Worm (Caenorhabditis elegans) whole organism, late embryonic: ENCODE measurements around the gene srbc-45.

Experiments used
- K02D7.2 ChIP-seq: sonication (generic microtip); optimal IDR thresholded peaks from 2 replicates; lab custom pipeline; 2017; ENCODE audit warnings: mild to moderate bottlenecking, missing genetic modification characterization, missing compliant biosample characterization
- K09A11.1 ChIP-seq: sonication (generic microtip); optimal IDR thresholded peaks from 2 replicates; lab custom pipeline; 2017; ENCODE audit warnings: antibody characterized with exemption, mild to moderate bottlenecking, missing genetic modification characterization, missing compliant biosample characterization; ENCODE audit not compliant: insufficient read depth
- T23F11.4 ChIP-seq: fragments of 200-800 bp; sonication (Bioruptor generic); optimal IDR thresholded peaks from 2 replicates; lab custom pipeline; 2018; ENCODE audit warnings: mild to moderate bottlenecking, missing genetic modification characterization, missing compliant biosample characterization
- ceh-14 ChIP-seq: sonication (generic microtip); optimal IDR thresholded peaks from 2 replicates; lab custom pipeline; 2016; ENCODE audit warnings: missing genotype, missing genetic modification characterization, missing compliant biosample characterization
- ceh-22 ChIP-seq: sonication (generic microtip); optimal IDR thresholded peaks from 2 replicates; lab custom pipeline; 2017; ENCODE audit warnings: missing biosample characterization, missing genetic modification characterization
- ceh-30 ChIP-seq: fragments of 150-350 bp; optimal IDR thresholded peaks from 2 replicates; lab custom pipeline; 2014; ENCODE audit warnings: missing biosample characterization, missing genetic modification characterization
- ceh-48 ChIP-seq: sonication (generic microtip); optimal IDR thresholded peaks from 2 replicates; lab custom pipeline; 2016; ENCODE audit warnings: missing genetic modification characterization, inconsistent platforms, missing compliant biosample characterization
- ceh-6 ChIP-seq: fragments of 200-800 bp; sonication (Bioruptor generic); optimal IDR thresholded peaks from 2 replicates; lab custom pipeline; 2018; ENCODE audit warnings: mild to moderate bottlenecking, missing genetic modification characterization, missing compliant biosample characterization
- ceh-9 ChIP-seq: sonication (generic microtip); optimal IDR thresholded peaks from 2 replicates; lab custom pipeline; 2016; ENCODE audit warnings: mild to moderate bottlenecking, missing genetic modification characterization, inconsistent platforms, missing compliant biosample characterization
- che-1 ChIP-seq: sonication (generic microtip); optimal IDR thresholded peaks from 2 replicates; lab custom pipeline; 2016; ENCODE audit warnings: mild to moderate bottlenecking, missing genetic modification characterization, missing compliant biosample characterization
- elt-2 ChIP-seq: sonication (generic microtip); optimal IDR thresholded peaks from 2 replicates; lab custom pipeline; 2016; ENCODE audit warnings: missing genetic modification reagents, missing genetic modification characterization, missing compliant biosample characterization
- elt-4 ChIP-seq: sonication (generic microtip); optimal IDR thresholded peaks from 2 replicates; lab custom pipeline; 2016; ENCODE audit warnings: missing genetic modification characterization, missing compliant biosample characterization
- fax-1 ChIP-seq: sonication (generic microtip); optimal IDR thresholded peaks from 2 replicates; lab custom pipeline; 2016; ENCODE audit warnings: missing genotype, missing genetic modification characterization, missing compliant biosample characterization
- gmeb-2 ChIP-seq: sonication (generic microtip); optimal IDR thresholded peaks from 2 replicates; lab custom pipeline; 2016; ENCODE audit warnings: missing genetic modification characterization, inconsistent platforms, missing compliant biosample characterization
- hlh-30 ChIP-seq: sonication (generic microtip); optimal IDR thresholded peaks from 2 replicates; lab custom pipeline; 2017; ENCODE audit warnings: antibody characterized with exemption, missing genetic modification characterization, missing compliant biosample characterization; ENCODE audit not compliant: insufficient read depth
- mec-3 ChIP-seq: sonication (generic microtip); optimal IDR thresholded peaks from 2 replicates; lab custom pipeline; 2016; ENCODE audit warnings: borderline replicate concordance, missing genetic modification characterization, missing compliant biosample characterization
- nfya-1 ChIP-seq: sonication (generic microtip); optimal IDR thresholded peaks from 2 replicates; lab custom pipeline; 2017; ENCODE audit warnings: missing genetic modification characterization, mild to moderate bottlenecking, missing compliant biosample characterization, antibody characterized with exemption, moderate library complexity
- nhr-11 ChIP-seq: fragments of 150-350 bp; optimal IDR thresholded peaks from 2 replicates; lab custom pipeline; 2014; ENCODE audit warnings: missing biosample characterization, missing genetic modification characterization
- nhr-232 ChIP-seq: sonication (generic microtip); optimal IDR thresholded peaks from 2 replicates; lab custom pipeline; 2016; ENCODE audit warnings: missing genetic modification characterization, missing compliant biosample characterization
- odd-2 ChIP-seq: sonication (generic microtip); optimal IDR thresholded peaks from 2 replicates; lab custom pipeline; 2017; ENCODE audit warnings: antibody characterized with exemption, mild to moderate bottlenecking, missing genetic modification characterization, missing compliant biosample characterization
- pha-2 ChIP-seq: sonication (generic microtip); optimal IDR thresholded peaks from 2 replicates; lab custom pipeline; 2017; ENCODE audit warnings: mild to moderate bottlenecking, missing genetic modification characterization, missing compliant biosample characterization
- pha-4 ChIP-seq: fragments of 150-350 bp; optimal IDR thresholded peaks from 2 replicates; lab custom pipeline; 2018; ENCODE audit warnings: missing biosample characterization, missing genetic modification reagents, missing genetic modification characterization
- pqm-1 ChIP-seq: sonication (generic microtip); optimal IDR thresholded peaks from 2 replicates; lab custom pipeline; 2016; ENCODE audit warnings: missing genetic modification characterization, missing compliant biosample characterization
- pros-1 ChIP-seq: fragments of 150-350 bp; optimal IDR thresholded peaks from 2 replicates; lab custom pipeline; 2014; ENCODE audit warnings: missing biosample characterization, missing genetic modification reagents, missing genetic modification characterization
- ref-2 ChIP-seq: sonication (generic microtip); optimal IDR thresholded peaks from 2 replicates; lab custom pipeline; 2016; ENCODE audit warnings: missing genetic modification characterization, missing compliant biosample characterization
- rnt-1 ChIP-seq: sonication (generic microtip); optimal IDR thresholded peaks from 2 replicates; lab custom pipeline; 2016; ENCODE audit warnings: missing genetic modification characterization, missing compliant biosample characterization
- sdc-2 ChIP-seq: sonication (generic microtip); optimal IDR thresholded peaks from 2 replicates; lab custom pipeline; 2016; ENCODE audit warnings: missing genotype, missing genetic modification characterization, missing compliant biosample characterization
- sox-2 ChIP-seq: fragments of 200-800 bp; sonication (Bioruptor generic); IDR thresholded peaks from 2 replicates; pipeline ENCODE4 v1.3.6; 2022; ENCODE audit warnings: missing genetic modification reagents, missing genetic modification characterization, missing compliant biosample characterization
- tbx-2 ChIP-seq: sonication (generic microtip); optimal IDR thresholded peaks from 2 replicates; lab custom pipeline; 2016; ENCODE audit warnings: missing genetic modification characterization, missing compliant biosample characterization
- unc-55 ChIP-seq: sonication (generic microtip); optimal IDR thresholded peaks from 2 replicates; lab custom pipeline; 2017; ENCODE audit warnings: missing biosample characterization, missing genetic modification reagents, missing genetic modification characterization
- unc-86 ChIP-seq: sonication (generic microtip); optimal IDR thresholded peaks from 2 replicates; lab custom pipeline; 2016; ENCODE audit warnings: missing genetic modification characterization, missing compliant biosample characterization
- ztf-16 ChIP-seq: sonication (generic microtip); optimal IDR thresholded peaks from 2 replicates; lab custom pipeline; 2017; ENCODE audit warnings: missing genetic modification characterization, missing compliant biosample characterization

The srbc-45 gene

ce11 chrV:12792752-12793151 lies 10.6 kb upstream of the srbc-45 start, which contains the start of gene ugt-5:
Gene ugt-5, minus strand, starts transcription at chrV:12792965.
- TF ChIP-seq K02D7.2 (tag; lab: Kevin White, UChicago): no peak
- no peak for TF ChIP-seq elt-2 (tag; lab: Kevin White, UChicago)
- no peak for TF ChIP-seq tbx-2
- no peak for TF ChIP-seq unc-86 (tag; lab: Kevin White, UChicago)
- TF ChIP-seq T23F11.4 (GFP tag; lab: Kevin White, UChicago): no peak
- TF ChIP-seq ceh-48 (tag; lab: Kevin White, UChicago): no peak
- no peak for TF ChIP-seq mec-3
- TF ChIP-seq ceh-14 (tag; lab: Kevin White, UChicago): no peak
- no peak for TF ChIP-seq ceh-30 (tag; lab: Kevin White, UChicago)
- no peak for TF ChIP-seq fax-1 (tag; lab: Kevin White, UChicago)
- no peak for TF ChIP-seq sox-2 (GFP tag; lab: Robert Waterston, UW)
- no peak for TF ChIP-seq sdc-2
- TF ChIP-seq pha-4 (tag; lab: Kevin White, UChicago): no peak
- no peak for TF ChIP-seq nhr-11 (tag; lab: Kevin White, UChicago)
- no peak for TF ChIP-seq ref-2 (tag; lab: Kevin White, UChicago)
- TF ChIP-seq ceh-9: no peak
- TF ChIP-seq pha-2 (tag; lab: Kevin White, UChicago): no peak
- TF ChIP-seq ceh-22 (tag; lab: Kevin White, UChicago): no peak

- TF ChIP-seq sdc-2 (no peak), rnt-1 (tag; lab: Kevin White, UChicago) (no peak), elt-2 (tag; lab: Kevin White, UChicago) (peak; percentile 21), ceh-22 (tag; lab: Kevin White, UChicago) (no peak), che-1 (tag; lab: Kevin White, UChicago) (no peak)
Measured at ce11 chrV:12795196-12795595, 8.2 kb upstream of the srbc-45 start, which contains the start of gene ugt-4. Gene ugt-4, minus strand, starts transcription at chrV:12795336.

- TF ChIP-seq ceh-9 (no peak), elt-2 (tag; lab: Kevin White, UChicago) (peak; percentile 16)
Measured at ce11 chrV:12795927-12796326, 7.4 kb upstream of the srbc-45 start.

- no peak for TF ChIP-seq ztf-16 (tag; lab: Kevin White, UChicago)
- TF ChIP-seq odd-2 (tag; lab: Kevin White, UChicago): no peak
- TF ChIP-seq hlh-30 (tag; lab: Kevin White, UChicago): no peak
- no peak for TF ChIP-seq nfya-1 (tag; lab: Kevin White, UChicago)
- no peak for TF ChIP-seq elt-4 (tag; lab: Kevin White, UChicago)
- TF ChIP-seq nhr-232: no peak
- no peak for TF ChIP-seq gmeb-2
- TF ChIP-seq pros-1 (tag; lab: Kevin White, UChicago): no peak
- no peak for TF ChIP-seq ceh-22 (tag; lab: Kevin White, UChicago)
- TF ChIP-seq tbx-2: no peak
- no peak for TF ChIP-seq unc-55
- TF ChIP-seq pqm-1: no peak
- no peak for TF ChIP-seq pha-2 (tag; lab: Kevin White, UChicago)
Measured at ce11 chrV:12796908-12797490, 6.4 kb upstream of the srbc-45 start.

ce11 chrV:12797992-12798391 lies 5.4 kb upstream of the srbc-45 start, which contains the start of gene ugt-6:
Gene ugt-6, minus strand, starts transcription at chrV:12798224.
- no peak for TF ChIP-seq nhr-232
- no peak for TF ChIP-seq K09A11.1 (tag; lab: Kevin White, UChicago)
- TF ChIP-seq ceh-6 (GFP tag; lab: Kevin White, UChicago): no peak
- no peak for TF ChIP-seq ceh-30 (tag; lab: Kevin White, UChicago)
